Worm (Caenorhabditis elegans) whole organism, L4 larva: ENCODE data around the gene Y25C1A.14.

ENCODE experiments used
- R02D3.7 ChIP-seq: fragments of 150-350 bp; sonication (generic microtip); optimal IDR thresholded peaks from 3 replicates; lab custom pipeline; 2014; ENCODE audit warnings: missing biosample characterization, missing genetic modification characterization
- Y105C5A.15 ChIP-seq: fragments of 200-800 bp; sonication (Bioruptor generic); IDR thresholded peaks from 2 replicates; pipeline ENCODE4 v1.3.6; 2022; ENCODE audit warnings: missing genetic modification characterization, missing compliant biosample characterization
- ZK546.5 ChIP-seq, 2 experiments: sonication (generic microtip); optimal IDR thresholded peaks; 2 replicates each; lab custom pipeline; 2017; ENCODE audit warnings: missing biosample characterization in 2 of 2, missing genetic modification characterization in 2 of 2
- ama-1 ChIP-seq: fragments of 150-350 bp; optimal IDR thresholded peaks from 2 replicates; lab custom pipeline; 2014; ENCODE audit warnings: inconsistent platforms, mixed read lengths
- ceh-28 ChIP-seq: fragments of 150-350 bp; optimal IDR thresholded peaks from 2 replicates; lab custom pipeline; 2014; ENCODE audit warnings: missing biosample characterization, missing genetic modification reagents, missing genetic modification characterization
- ces-1 ChIP-seq: fragments of 150-350 bp; sonication (generic microtip); optimal IDR thresholded peaks from 4 replicates; lab custom pipeline; 2014; ENCODE audit warnings: missing biosample characterization, missing genetic modification reagents, missing genetic modification characterization
- daf-8 ChIP-seq: fragments of 200-800 bp; sonication (Bioruptor generic); IDR thresholded peaks from 2 replicates; pipeline ENCODE4 v1.3.6; 2022; ENCODE audit warnings: missing genetic modification characterization, missing compliant biosample characterization
- gei-8 ChIP-seq: fragments of 200-800 bp; sonication (Bioruptor generic); optimal IDR thresholded peaks from 2 replicates; lab custom pipeline; 2018; ENCODE audit warnings: mild to moderate bottlenecking, missing genetic modification characterization, missing compliant biosample characterization
- lim-7 ChIP-seq: fragments of 200-800 bp; sonication (Bioruptor generic); IDR thresholded peaks from 2 replicates; pipeline ENCODE4 v1.3.6; 2022; ENCODE audit warnings: missing genetic modification characterization, missing compliant biosample characterization
- mep-1 ChIP-seq: fragments of 150-350 bp; sonication (generic microtip); optimal IDR thresholded peaks from 3 replicates; lab custom pipeline; 2014; ENCODE audit warnings: missing biosample characterization, missing genetic modification characterization
- nhr-76 ChIP-seq: fragments of 150-350 bp; optimal IDR thresholded peaks from 2 replicates; lab custom pipeline; 2014; ENCODE audit warnings: missing biosample characterization, missing genetic modification characterization
- pha-4 ChIP-seq, 2 experiments: fragments of 150-350 bp in 1 of 2; fragments of 200-800 bp in 1 of 2; sonication (Bioruptor generic) in 1 of 2; IDR thresholded peaks in 1 of 2; optimal IDR thresholded peaks in 1 of 2; 2 replicates each; pipeline versions ENCODE4 v1.3.6 to Lab custom; 2014 to 2022; ENCODE audit warnings: missing genetic modification characterization in 2 of 2, missing genetic modification reagents in 2 of 2, missing biosample characterization in 1 of 2, missing compliant biosample characterization in 1 of 2
- unc-62 ChIP-seq, 3 experiments: fragments of 150-350 bp in 1 of 3; sonication (generic microtip); optimal IDR thresholded peaks in 2 of 3; peaks in 1 of 3; 1 replicate in 1 of 3; 2 replicates in 2 of 3; lab custom pipeline; 2014 to 2017; ENCODE audit warnings: missing biosample characterization in 3 of 3, missing genetic modification characterization in 3 of 3, missing genetic modification reagents in 3 of 3, missing genotype in 1 of 3
- zip-11 ChIP-seq: fragments of 200-800 bp; sonication (Bioruptor generic); IDR thresholded peaks from 2 replicates; pipeline ENCODE4 v1.3.6; 2022; ENCODE audit warnings: missing genetic modification characterization, missing compliant biosample characterization

ce11 chrII:3118907-3119382, 22.2 kb upstream of the Y25C1A.14 start, which contains the start of gene T10D4.6:
- TF ChIP-seq nhr-76 (tag; lab: Kevin White, UChicago) (no peak), lim-7 (no peak), zip-11 (GFP tag; lab: Robert Waterston, UW) (no peak), ZK546.5 (tag; optimal IDR thresholded peaks at IDR 0.05; lab: Kevin White, UChicago) (no peak), mep-1 (tag; lab: Kevin White, UChicago) (no peak), pha-4 (GFP tag; IDR thresholded peaks at IDR 0.05; lab: Robert Waterston, UW) (no peak), pha-4 (tag; optimal IDR thresholded peaks at IDR 0.05; lab: Kevin White, UChicago) (no peak), ces-1 (GFP tag; lab: Kevin White, UChicago) (no peak), unc-62 (GFP tag; optimal IDR thresholded peaks at IDR 0.05 in 1 of 2; lab: Kevin White, UChicago) (no peak), unc-62 (tag; optimal IDR thresholded peaks at IDR 0.05; lab: Kevin White, UChicago) (no peak), gei-8 (GFP tag; lab: Kevin White, UChicago) (no peak), Y105C5A.15 (GFP tag; lab: Robert Waterston, UW) (no peak), R02D3.7 (tag; lab: Kevin White, UChicago) (no peak), ceh-28 (no peak), ama-1 (lab: Kevin White, UChicago) (no peak), daf-8 (GFP tag; lab: Robert Waterston, UW) (no peak)
